Worm (Caenorhabditis elegans): ENCODE measurements around the gene ncx-8.

ncx-8 gene

DNA sequence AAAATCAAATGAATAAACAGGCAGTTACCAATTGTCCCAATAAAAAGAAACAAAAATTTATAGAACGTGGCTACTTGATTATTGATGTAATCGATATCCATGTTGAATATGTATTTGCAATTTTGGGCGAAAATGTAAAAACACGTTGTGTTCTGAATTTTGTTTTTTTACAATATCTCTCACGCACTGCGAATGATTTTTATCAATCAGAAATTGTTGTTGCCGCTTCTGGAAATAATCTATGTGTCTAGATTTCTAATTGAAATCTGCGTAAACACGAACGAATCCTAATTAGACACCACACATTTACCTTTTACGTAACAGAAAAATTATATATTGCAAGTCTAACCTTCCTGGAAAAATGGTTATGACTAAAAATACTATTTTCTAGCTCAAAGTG is 3.9 kb downstream of the ncx-8 start, which contains the start of gene srsx-13:
Gene srsx-13 (minus strand): TSS at position 101 of the 400 bp plus-strand sequence.
- TF ChIP-seq mls-2 (tag; optimal IDR thresholded peaks at IDR 0.05) (no peak), lin-32 (GFP tag; optimal IDR thresholded peaks at IDR 0.05) (no peak), M03D4.4 (tag; optimal IDR thresholded peaks at IDR 0.05) (no peak), ces-1 (GFP tag; optimal IDR thresholded peaks at IDR 0.05) (no peak), mab-5 (tag; optimal IDR thresholded peaks at IDR 0.05) (no peak), snpc-4 (tag; optimal IDR thresholded peaks at IDR 0.05) (no peak), nhr-28 (tag; optimal IDR thresholded peaks at IDR 0.05) (no peak), drap-1 (GFP tag; optimal IDR thresholded peaks at IDR 0.05) (no peak), ztf-11 (tag; optimal IDR thresholded peaks at IDR 0.05) (no peak), blmp-1 (tag; optimal IDR thresholded peaks at IDR 0.05) (no peak), lin-13 (tag; optimal IDR thresholded peaks at IDR 0.05) (no peak), nhr-12 (tag; optimal IDR thresholded peaks at IDR 0.05) (no peak), sem-2 (GFP tag; optimal IDR thresholded peaks at IDR 0.05) (no peak), flh-1 (GFP tag; optimal IDR thresholded peaks at IDR 0.05) (no peak)

DNA sequence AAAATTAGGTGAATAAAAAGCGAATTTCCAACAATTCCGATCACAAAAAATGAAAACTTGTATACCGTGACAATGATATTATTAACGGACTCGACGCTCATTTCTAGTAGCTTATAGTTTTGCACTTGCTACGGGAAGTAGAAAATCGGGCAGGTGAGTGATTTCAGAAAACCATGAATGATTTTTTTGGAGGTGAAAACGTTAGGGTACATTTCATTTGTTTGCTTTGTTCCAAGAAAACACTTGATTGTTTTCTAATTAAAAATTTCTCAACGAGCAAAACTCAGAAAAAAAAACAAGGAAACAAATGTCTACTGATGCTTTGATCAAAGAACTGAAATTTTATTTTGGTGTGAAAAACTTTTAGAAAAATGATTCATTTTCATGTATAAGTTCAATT is 6.1 kb downstream of the ncx-8 start, which contains the start of gene srsx-12:
Gene srsx-12 (minus strand): TSS at position 101 of the 400 bp plus-strand sequence.
- TF ChIP-seq lsy-2 (tag; optimal IDR thresholded peaks at IDR 0.05) (no peak), unc-120 (tag; optimal IDR thresholded peaks at IDR 0.05; ENCODE audit: poor library complexity, severe bottlenecking) (no peak), ceh-83 (GFP tag; optimal IDR thresholded peaks at IDR 0.05) (no peak), lin-13 (tag; optimal IDR thresholded peaks at IDR 0.05) (no peak), blmp-1 (tag; optimal IDR thresholded peaks at IDR 0.05) (no peak), pha-4 (tag; optimal IDR thresholded peaks at IDR 0.05) (no peak), mep-1 (tag; optimal IDR thresholded peaks at IDR 0.05) (no peak)

ce11 chrV:4980094-4980493 is 6.9 kb downstream of the ncx-8 start:
- TF ChIP-seq elt-3 (tag; optimal IDR thresholded peaks at IDR 0.05) (no peak), M03D4.4 (tag; optimal IDR thresholded peaks at IDR 0.05) (no peak), sptf-1 (tag; optimal IDR thresholded peaks at IDR 0.05) (no peak), zip-8 (tag; optimal IDR thresholded peaks at IDR 0.05) (no peak), unc-62 (GFP tag; optimal IDR thresholded peaks at IDR 0.05) (no peak), nhr-28 (tag; optimal IDR thresholded peaks at IDR 0.05) (no peak), ces-1 (GFP tag; optimal IDR thresholded peaks at IDR 0.05) (no peak), ceh-83 (GFP tag; optimal IDR thresholded peaks at IDR 0.05) (no peak), pha-4 (tag; optimal IDR thresholded peaks at IDR 0.05) (no peak), ceh-39 (tag; optimal IDR thresholded peaks at IDR 0.05) (no peak), nhr-76 (tag; optimal IDR thresholded peaks at IDR 0.05) (no peak), drap-1 (GFP tag; optimal IDR thresholded peaks at IDR 0.05) (no peak), ceh-43 (GFP tag; optimal IDR thresholded peaks at IDR 0.05) (no peak), ztf-11 (tag; optimal IDR thresholded peaks at IDR 0.05) (no peak)

ce11 chrV:4979060-4979459 is 7.9 kb downstream of the ncx-8 start, which contains the start of gene srsx-11:
Gene srsx-11 (minus strand): TSS chrV:4979160.
- TF ChIP-seq flh-1 (GFP tag; optimal IDR thresholded peaks at IDR 0.05) (no peak), elt-1 (tag; optimal IDR thresholded peaks at IDR 0.05; ENCODE audit: borderline replicate concordance, insufficient read depth) (no peak), nhr-237 (tag; optimal IDR thresholded peaks at IDR 0.05) (no peak), mep-1 (tag; optimal IDR thresholded peaks at IDR 0.05) (no peak), ceh-83 (GFP tag; optimal IDR thresholded peaks at IDR 0.05) (no peak), nhr-76 (tag; optimal IDR thresholded peaks at IDR 0.05) (no peak)

- TF ChIP-seq mls-2 (tag; optimal IDR thresholded peaks at IDR 0.05) (no peak), nhr-2 (tag; optimal IDR thresholded peaks at IDR 0.05) (no peak), ceh-83 (GFP tag; optimal IDR thresholded peaks at IDR 0.05) (no peak), ceh-39 (tag; optimal IDR thresholded peaks at IDR 0.05) (no peak), nhr-237 (tag; optimal IDR thresholded peaks at IDR 0.05) (no peak), nhr-12 (tag; optimal IDR thresholded peaks at IDR 0.05) (no peak), nhr-76 (tag; optimal IDR thresholded peaks at IDR 0.05) (no peak), unc-120 (tag; optimal IDR thresholded peaks at IDR 0.05; ENCODE audit: poor library complexity, severe bottlenecking) (no peak), mab-5 (tag; optimal IDR thresholded peaks at IDR 0.05) (no peak), pha-4 (tag; optimal IDR thresholded peaks at IDR 0.05) (no peak), sem-2 (GFP tag; optimal IDR thresholded peaks at IDR 0.05) (no peak), lin-32 (GFP tag; optimal IDR thresholded peaks at IDR 0.05) (no peak), flh-1 (GFP tag; optimal IDR thresholded peaks at IDR 0.05) (no peak), nhr-28 (tag; optimal IDR thresholded peaks at IDR 0.05) (no peak), ham-2 (GFP tag; optimal IDR thresholded peaks at IDR 0.05) (no peak), sptf-1 (tag; optimal IDR thresholded peaks at IDR 0.05) (no peak), tbx-8 (GFP tag; optimal IDR thresholded peaks at IDR 0.05) (no peak), unc-39 (tag; optimal IDR thresholded peaks at IDR 0.05) (no peak), lin-13 (tag; optimal IDR thresholded peaks at IDR 0.05) (no peak)
These were observed 9.5 kb downstream of the ncx-8 start for ce11 chrV:4977539-4977938.

Measured in whole organism, mixed stage, embryonic.